Worm (Caenorhabditis elegans) whole organism, dauer: ENCODE data around the gene zim-3.

Experiments used
- unc-62 ChIP-seq: sonication (generic microtip); optimal IDR thresholded peaks from 2 replicates; lab custom pipeline; 2017; ENCODE audit warnings: missing biosample characterization, missing genetic modification reagents, missing genetic modification characterization

The zim-3 gene

ce11 chrIV:10558415-10558814 lies at the start of gene zim-3:
Gene zim-3 (plus strand): TSS chrIV:10558715.
- no peak for TF ChIP-seq unc-62 (GFP tag; lab: Kevin White, UChicago)

- no peak for TF ChIP-seq unc-62 (GFP tag; lab: Kevin White, UChicago)
Observed at ce11 chrIV:10511432-10511831, 47.1 kb upstream of the zim-3 start.

ce11 chrIV:10512752-10513151 lies 45.8 kb upstream of the zim-3 start:
- TF ChIP-seq unc-62 (GFP tag; lab: Kevin White, UChicago) = no peak

ce11 chrIV:10513266-10513665 lies 45.2 kb upstream of the zim-3 start:
- TF ChIP-seq unc-62 (GFP tag; lab: Kevin White, UChicago) = no peak

- TF ChIP-seq unc-62 (GFP tag; lab: Kevin White, UChicago) = no peak
Observed at ce11 chrIV:10515128-10515527, 43.4 kb upstream of the zim-3 start, which contains the start of gene C02F4.4. Gene C02F4.4 (minus strand): TSS chrIV:10515228.

- TF ChIP-seq unc-62 (GFP tag; lab: Kevin White, UChicago) = no peak
Observed at ce11 chrIV:10518652-10519051, 39.9 kb upstream of the zim-3 start.

- TF ChIP-seq unc-62 (GFP tag; lab: Kevin White, UChicago) = no peak
Observed at ce11 chrIV:10521106-10521505, 37.4 kb upstream of the zim-3 start, which contains the start of gene cal-4. Gene cal-4 (plus strand): TSS chrIV:10521406.

- no peak for TF ChIP-seq unc-62 (GFP tag; lab: Kevin White, UChicago)
Observed at ce11 chrIV:10524095-10524829, 34.3 kb upstream of the zim-3 start, which contains the start of gene C02F4.5. Gene C02F4.5 (minus strand): TSS chrIV:10524145.

- no peak for TF ChIP-seq unc-62 (GFP tag; lab: Kevin White, UChicago)
Observed at ce11 chrIV:10530648-10531047, 27.9 kb upstream of the zim-3 start, which contains the start of gene T07G12.2. Gene T07G12.2 (plus strand): TSS chrIV:10530709.

ce11 chrIV:10533639-10534038 lies 24.9 kb upstream of the zim-3 start, which contains the start of gene T07G12.3:
Gene T07G12.3 (plus strand): TSS chrIV:10533939.
- TF ChIP-seq unc-62 (GFP tag; lab: Kevin White, UChicago) = no peak

ce11 chrIV:10538584-10538983 lies 19.9 kb upstream of the zim-3 start, which contains the start of gene T07G12.4:
Gene T07G12.4 (minus strand): TSS chrIV:10538684.
- TF ChIP-seq unc-62 (GFP tag; lab: Kevin White, UChicago) = no peak

ce11 chrIV:10542283-10542682 lies 16.2 kb upstream of the zim-3 start:
- no peak for TF ChIP-seq unc-62 (GFP tag; lab: Kevin White, UChicago)

- no peak for TF ChIP-seq unc-62 (GFP tag; lab: Kevin White, UChicago)
Observed at ce11 chrIV:10543361-10543760, 15.2 kb upstream of the zim-3 start.

- no peak for TF ChIP-seq unc-62 (GFP tag; lab: Kevin White, UChicago)
Observed at ce11 chrIV:10545038-10545437, 13.5 kb upstream of the zim-3 start, which contains the start of gene T07G12.5. Gene T07G12.5 (minus strand): TSS chrIV:10545138.

- no peak for TF ChIP-seq unc-62 (GFP tag; lab: Kevin White, UChicago)
Observed at ce11 chrIV:10546589-10547136, 11.9 kb upstream of the zim-3 start, which contains the start of gene zim-1. Gene zim-1 (plus strand): TSS chrIV:10547086.

ce11 chrIV:10554947-10555346 lies 3.6 kb upstream of the zim-3 start, which contains the start of gene zim-2:
Gene zim-2 (plus strand): TSS chrIV:10555247.
- TF ChIP-seq unc-62 (GFP tag; lab: Kevin White, UChicago) = no peak
